Worm (Caenorhabditis elegans): ENCODE data around the gene nspg-13.
A peak's percentile ranks its signal among the peaks of the same experiment; 100 is the strongest.

nspg-13 gene

ce11 chrX:5263585-5263984 lies 8.6 kb downstream of the nspg-13 start (continued):
- no peak for TF ChIP-seq snpc-1.1 (tag; optimal IDR thresholded peaks at IDR 0.05; ENCODE audit: insufficient read depth)
- TF ChIP-seq T26A5.8 (tag; optimal IDR thresholded peaks at IDR 0.05) = no peak
- TF ChIP-seq ztf-22 (GFP tag; optimal IDR thresholded peaks at IDR 0.05) = no peak

DNA sequence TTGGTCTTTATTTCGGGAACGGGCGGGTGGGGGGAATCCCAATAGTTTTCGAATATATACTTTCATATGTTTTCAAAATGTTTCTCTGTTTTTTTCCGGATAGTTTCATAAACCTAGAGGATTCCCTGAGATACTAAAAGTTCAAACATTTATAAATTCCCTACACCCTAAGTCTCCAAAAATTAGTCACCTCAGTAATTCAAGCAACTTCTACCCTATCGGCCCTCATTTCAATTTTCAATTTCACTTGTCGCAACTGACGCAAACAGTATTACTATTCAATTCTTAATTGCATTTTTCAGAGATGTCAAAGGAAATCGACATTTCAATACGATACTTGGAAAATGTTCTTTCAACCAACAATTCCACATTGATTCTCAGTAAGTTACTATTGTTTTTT lies 9.0 kb downstream of the nspg-13 start, which contains the start of gene Y34B4A.4:
Gene Y34B4A.4, plus strand, starts transcription at position 301 of the 400 bp plus-strand sequence.
- TF ChIP-seq hmg-20 (GFP tag; IDR thresholded peaks at IDR 0.05) (no peak), ceh-91 (GFP tag; IDR thresholded peaks at IDR 0.05) (no peak), pbrm-1 (GFP tag; IDR thresholded peaks at IDR 0.05) (no peak), madf-3 (GFP tag; IDR thresholded peaks at IDR 0.05) (no peak), lir-1 (GFP tag; conservative IDR thresholded peaks at IDR 0.05) (no peak), F23B12.7 (tag; optimal IDR thresholded peaks at IDR 0.05; ENCODE audit: insufficient read depth) (no peak), F55B11.4 (tag; optimal IDR thresholded peaks at IDR 0.05; ENCODE audit: borderline replicate concordance, insufficient read depth) (no peak), rcor-1 (GFP tag; IDR thresholded peaks at IDR 0.05) (no peak), let-526 (GFP tag; IDR thresholded peaks at IDR 0.05) (no peak), K11D2.4 (GFP tag; IDR thresholded peaks at IDR 0.05) (no peak), dox-1 (GFP tag; IDR thresholded peaks at IDR 0.05) (no peak), snpc-1.3 (tag; optimal IDR thresholded peaks at IDR 0.05; ENCODE audit: insufficient read depth) (no peak), attf-3 (GFP tag; conservative IDR thresholded peaks at IDR 0.05) (no peak), nhr-27 (tag; optimal IDR thresholded peaks at IDR 0.05) (no peak), egl-18 (GFP tag; IDR thresholded peaks at IDR 0.05) (no peak), lin-26 (GFP tag; IDR thresholded peaks at IDR 0.05) (no peak), zfh-2 (GFP tag; conservative IDR thresholded peaks at IDR 0.05) (no peak), nhr-80 (tag; optimal IDR thresholded peaks at IDR 0.05) (no peak)

ce11 chrX:5265356-5265755 lies 10.4 kb downstream of the nspg-13 start:
- TF ChIP-seq attf-5 (GFP tag; optimal IDR thresholded peaks at IDR 0.05) (no peak), F39B2.1 (GFP tag; IDR thresholded peaks at IDR 0.05) (no peak), zfh-2 (GFP tag; conservative IDR thresholded peaks at IDR 0.05) (no peak), nhr-27 (tag; optimal IDR thresholded peaks at IDR 0.05) (no peak), hlh-26 (GFP tag; conservative IDR thresholded peaks at IDR 0.05) (no peak), T07F8.4 (tag; optimal IDR thresholded peaks at IDR 0.05) (no peak), ztf-25 (GFP tag; IDR thresholded peaks at IDR 0.05) (no peak), chd-7 (tag; optimal IDR thresholded peaks at IDR 0.05) (no peak), repo-1 (tag; optimal IDR thresholded peaks at IDR 0.05) (no peak), mes-4 (tag; optimal IDR thresholded peaks at IDR 0.05) (no peak)

- TF ChIP-seq let-607 (tag; optimal IDR thresholded peaks at IDR 0.05) (no peak), nhr-80 (tag; optimal IDR thresholded peaks at IDR 0.05) (peak; percentile 21)
Measured at ce11 chrX:5268062-5268461, 13.1 kb downstream of the nspg-13 start.

DNA sequence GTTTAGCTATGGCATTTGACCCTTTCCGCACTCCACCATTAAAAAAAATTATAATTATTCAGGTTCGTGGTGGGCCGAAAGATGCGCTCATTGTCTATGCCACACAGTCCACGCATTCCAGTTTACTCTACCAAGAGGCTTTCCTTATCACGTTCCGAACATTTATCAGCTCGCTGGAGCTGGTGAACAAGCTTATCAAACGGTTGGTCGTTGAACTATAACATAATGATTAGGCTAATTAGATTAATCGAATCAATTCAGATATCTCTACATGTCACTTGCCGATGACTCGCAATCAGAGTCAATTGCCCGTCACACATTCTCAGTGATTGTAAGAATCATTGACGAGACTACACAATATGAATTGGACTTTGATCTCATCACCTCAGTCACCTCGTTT lies 14.4 kb downstream of the nspg-13 start:
- TF ChIP-seq dox-1 (GFP tag; IDR thresholded peaks at IDR 0.05) = no peak
- TF ChIP-seq nhr-80 (tag; optimal IDR thresholded peaks at IDR 0.05) = no peak
- TF ChIP-seq aptf-2 (GFP tag; conservative IDR thresholded peaks at IDR 0.05) = no peak
- no peak for TF ChIP-seq F52B5.7 (tag; optimal IDR thresholded peaks at IDR 0.05)
- TF ChIP-seq ceh-100 (GFP tag; IDR thresholded peaks at IDR 0.05) = no peak
- TF ChIP-seq snpc-4 (GFP tag; optimal IDR thresholded peaks at IDR 0.05) = no peak
- no peak for TF ChIP-seq snpc-4 (tag; optimal IDR thresholded peaks at IDR 0.05)
- TF ChIP-seq madf-3 (GFP tag; IDR thresholded peaks at IDR 0.05) = no peak
- no peak for TF ChIP-seq ceh-79 (tag; optimal IDR thresholded peaks at IDR 0.05)
- no peak for TF ChIP-seq lsl-1 (GFP tag; optimal IDR thresholded peaks at IDR 0.05)
